Fruit fly (Drosophila melanogaster) whole organism, embryonic: ENCODE data around the gene CG34244.

ENCODE experiments used
- Adf1 ChIP-seq: fragments of 200-800 bp; sonication (Bioruptor generic); IDR thresholded peaks from 2 replicates; pipeline ENCODE4 v1.3.6; 2022; ENCODE audit warnings: missing biosample characterization, missing genetic modification characterization
- CG15011 ChIP-seq: fragments of 200-800 bp; sonication (Bioruptor generic); optimal IDR thresholded peaks from 3 replicates; lab custom pipeline; 2018; ENCODE audit warnings: missing biosample characterization, mild to moderate bottlenecking, missing genetic modification characterization
- Dip3 ChIP-seq: fragments of 200-800 bp; sonication (Bioruptor generic); optimal IDR thresholded peaks from 3 replicates; lab custom pipeline; 2016; ENCODE audit warnings: missing biosample characterization, missing genetic modification characterization
- NfI ChIP-seq: fragments of 200-800 bp; sonication (Bioruptor generic); optimal IDR thresholded peaks from 3 replicates; lab custom pipeline; 2018; ENCODE audit warnings: missing biosample characterization, mild to moderate bottlenecking, missing genetic modification characterization, moderate library complexity
- Ssrp ChIP-seq: fragments of 200-800 bp; sonication (Bioruptor generic); optimal IDR thresholded peaks from 2 replicates; lab custom pipeline; 2018; ENCODE audit warnings: missing biosample characterization, mild to moderate bottlenecking, missing genetic modification characterization, moderate library complexity
- cad ChIP-seq: fragments of >200 bp; optimal IDR thresholded peaks from 2 replicates; lab custom pipeline; 2017; ENCODE audit warnings: missing biosample characterization, missing genetic modification characterization
- crol ChIP-seq: fragments of 200-800 bp; sonication (Bioruptor generic); IDR thresholded peaks from 2 replicates; pipeline ENCODE4 v1.3.6; 2022; ENCODE audit warnings: missing biosample characterization, missing genetic modification characterization
- kah ChIP-seq: fragments of 200-800 bp; sonication (Bioruptor generic); optimal IDR thresholded peaks from 2 replicates; lab custom pipeline; 2018; ENCODE audit warnings: missing biosample characterization, mild to moderate bottlenecking, missing genetic modification characterization
- lab ChIP-seq: fragments of 200-800 bp; sonication (Bioruptor generic); optimal IDR thresholded peaks from 3 replicates; lab custom pipeline; 2017; ENCODE audit warnings: missing biosample characterization, missing genetic modification characterization, mild to moderate bottlenecking, moderate library complexity, missing genetic modification reagents
- pfk ChIP-seq: fragments of 200-800 bp; sonication (Bioruptor generic); optimal IDR thresholded peaks from 2 replicates; lab custom pipeline; 2018; ENCODE audit warnings: missing biosample characterization, mild to moderate bottlenecking, missing genetic modification characterization, moderate library complexity
- rib ChIP-seq: fragments of 200-800 bp; sonication (Bioruptor generic); IDR thresholded peaks from 2 replicates; pipeline ENCODE4 v1.3.6; 2022; ENCODE audit warnings: missing biosample characterization, missing genetic modification characterization

- no peak for TF ChIP-seq NfI (GFP tag; lab: Kevin White, UChicago)
- no peak for TF ChIP-seq Ssrp
- TF ChIP-seq kah (GFP tag; lab: Kevin White, UChicago), result no peak
- TF ChIP-seq lab (GFP tag; lab: Kevin White, UChicago), result no peak
- TF ChIP-seq cad (GFP tag; lab: Kevin White, UChicago), result no peak
- TF ChIP-seq Adf1 (GFP tag; lab: Robert Waterston, UW), result no peak
- no peak for TF ChIP-seq Dip3 (GFP tag; lab: Kevin White, UChicago)
- TF ChIP-seq crol, result no peak
- TF ChIP-seq CG15011 (GFP tag; lab: Kevin White, UChicago), result no peak
- TF ChIP-seq rib (GFP tag; lab: Robert Waterston, UW), result no peak
- no peak for TF ChIP-seq pfk (GFP tag; lab: Kevin White, UChicago)
Observed at dm6 chr3L:14189431-14189830, 46.3 kb downstream of the CG34244 start, which contains the start of gene nan.
